Fruit fly (Drosophila melanogaster): ENCODE results near the gene p38a.

p38a gene

dm6 chr3R:24193373-24193879 is 41.3 kb upstream of the p38a start, which contains the start of the genes SMC6 and CG6204 (continued):
- TF ChIP-seq Abd-B (GFP tag; optimal IDR thresholded peaks at IDR 0.05) = no peak

dm6 chr3R:24188619-24189018 is 36.5 kb upstream of the p38a start, which contains the start of gene CG5515:
CG5515 (minus strand) TSS chr3R:24188896.
- TF ChIP-seq CG9705 (GFP tag; optimal IDR thresholded peaks at IDR 0.05) = peak; percentile 32
- TF ChIP-seq ey (GFP tag; optimal IDR thresholded peaks at IDR 0.05) = peak; percentile 63
- TF ChIP-seq Myc (optimal IDR thresholded peaks at IDR 0.05) = peak; percentile 19
- TF ChIP-seq sage (GFP tag; optimal IDR thresholded peaks at IDR 0.05) = peak; percentile 10
- peak; percentile 82 for TF ChIP-seq tai (GFP tag; optimal IDR thresholded peaks at IDR 0.05)
- TF ChIP-seq GATAd (GFP tag; optimal IDR thresholded peaks at IDR 0.05) = peak; percentile 15
- no peak for TF ChIP-seq Hr83 (GFP tag; optimal IDR thresholded peaks at IDR 0.05; ENCODE audit: poor library complexity, severe bottlenecking)
- TF ChIP-seq sv (GFP tag; optimal IDR thresholded peaks at IDR 0.05) = peak; percentile 77
- no peak for TF ChIP-seq CrebA (GFP tag; optimal IDR thresholded peaks at IDR 0.05; ENCODE audit: borderline replicate concordance)
- peak; percentile 76 for TF ChIP-seq rgr (GFP tag; optimal IDR thresholded peaks at IDR 0.05)
- TF ChIP-seq usp (GFP tag; optimal IDR thresholded peaks at IDR 0.05) = no peak
- peak; percentile 47 for TF ChIP-seq dsf (GFP tag; optimal IDR thresholded peaks at IDR 0.05; ENCODE audit: borderline replicate concordance)
- peak; percentile 100 for TF ChIP-seq Vsx2 (GFP tag; optimal IDR thresholded peaks at IDR 0.05; ENCODE audit: partially characterized antibody)
- TF ChIP-seq Hr78 (GFP tag; optimal IDR thresholded peaks at IDR 0.05) = no peak
- peak; percentile 61 for TF ChIP-seq OdsH (GFP tag; optimal IDR thresholded peaks at IDR 0.05)
- peak; percentile 49 for TF ChIP-seq br (GFP tag; optimal IDR thresholded peaks at IDR 0.05)
- peak; percentile 73 to 95 for TF ChIP-seq dl (GFP tag; optimal IDR thresholded peaks at IDR 0.05; ENCODE audit: insufficient read depth in 1 of 2, partially characterized antibody in 2 of 2)
- TF ChIP-seq fru (GFP tag; optimal IDR thresholded peaks at IDR 0.05) = no peak
- TF ChIP-seq foxo (GFP tag; optimal IDR thresholded peaks at IDR 0.05) = peak in 1 of 2 experiments; percentile 79
- peak; percentile 64 for TF ChIP-seq Jra (GFP tag; optimal IDR thresholded peaks at IDR 0.05)
- TF ChIP-seq Dif (GFP tag; optimal IDR thresholded peaks at IDR 0.05; ENCODE audit: partially characterized antibody) = peak; percentile 98
- TF ChIP-seq psq (GFP tag; optimal IDR thresholded peaks at IDR 0.05) = peak; percentile 40
- peak; percentile 67 for TF ChIP-seq HLH106 (tag; optimal IDR thresholded peaks at IDR 0.05)
- no peak for TF ChIP-seq Rel (GFP tag; optimal IDR thresholded peaks at IDR 0.05)
- TF ChIP-seq Rel (tag; optimal IDR thresholded peaks at IDR 0.05) = no peak
- TF ChIP-seq woc (GFP tag; optimal IDR thresholded peaks at IDR 0.05) = peak; percentile 43

DNA sequence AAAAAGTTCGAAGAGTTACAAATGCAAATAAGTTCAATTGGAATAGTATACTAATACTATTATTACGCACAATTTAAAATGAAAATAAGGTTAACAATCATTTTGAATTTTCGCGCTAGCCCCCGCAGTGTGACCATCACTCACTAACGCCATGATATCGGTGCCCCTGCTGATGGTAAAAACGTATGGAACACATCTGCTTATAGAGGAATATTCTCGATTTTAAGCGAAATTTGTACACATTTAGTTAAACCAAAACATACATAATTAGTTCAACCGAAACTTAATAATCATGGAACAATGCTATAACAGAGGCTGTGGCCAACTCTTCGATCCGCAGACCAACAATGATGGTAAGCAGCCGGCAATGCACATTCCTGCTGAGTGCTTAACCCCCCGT is 34.1 kb upstream of the p38a start, which contains the start of gene mora:
Gene mora (plus strand): TSS at position 172 of the 400 bp plus-strand sequence.
- TF ChIP-seq Jra (GFP tag; optimal IDR thresholded peaks at IDR 0.05) (no peak), CrebA (GFP tag; optimal IDR thresholded peaks at IDR 0.05; ENCODE audit: borderline replicate concordance) (no peak), ey (GFP tag; optimal IDR thresholded peaks at IDR 0.05) (no peak), brk (GFP tag; optimal IDR thresholded peaks at IDR 0.05) (no peak), fru (GFP tag; optimal IDR thresholded peaks at IDR 0.05) (no peak), woc (GFP tag; optimal IDR thresholded peaks at IDR 0.05) (no peak), dl (GFP tag; optimal IDR thresholded peaks at IDR 0.05; ENCODE audit: insufficient read depth in 1 of 2, partially characterized antibody in 2 of 2) (no peak), Dif (GFP tag; optimal IDR thresholded peaks at IDR 0.05; ENCODE audit: partially characterized antibody) (no peak), Abd-B (GFP tag; optimal IDR thresholded peaks at IDR 0.05) (no peak), h (GFP tag; optimal IDR thresholded peaks at IDR 0.05) (no peak), sage (GFP tag; optimal IDR thresholded peaks at IDR 0.05) (no peak), usp (GFP tag; optimal IDR thresholded peaks at IDR 0.05) (no peak), sv (GFP tag; optimal IDR thresholded peaks at IDR 0.05) (no peak), tai (GFP tag; optimal IDR thresholded peaks at IDR 0.05) (no peak), GATAd (GFP tag; optimal IDR thresholded peaks at IDR 0.05) (no peak), Dfd (GFP tag; optimal IDR thresholded peaks at IDR 0.05) (no peak), jim (GFP tag; optimal IDR thresholded peaks at IDR 0.05) (no peak), Hnf4 (GFP tag; optimal IDR thresholded peaks at IDR 0.05) (no peak)

- TF ChIP-seq jim (GFP tag; optimal IDR thresholded peaks at IDR 0.05) (no peak), sv (GFP tag; optimal IDR thresholded peaks at IDR 0.05) (no peak), CG32264 (GFP tag; optimal IDR thresholded peaks at IDR 0.05) (no peak), Dfd (GFP tag; optimal IDR thresholded peaks at IDR 0.05) (no peak), h (GFP tag; optimal IDR thresholded peaks at IDR 0.05) (no peak), GATAd (GFP tag; optimal IDR thresholded peaks at IDR 0.05) (no peak), Hnf4 (GFP tag; optimal IDR thresholded peaks at IDR 0.05) (no peak), woc (GFP tag; optimal IDR thresholded peaks at IDR 0.05) (no peak)
These were observed 20.3 kb upstream of the p38a start, which contains the start of gene CG13606 for dm6 chr3R:24172379-24172778. CG13606 (plus strand) TSS chr3R:24172628.

Data from whole organism, wandering third instar larva.